Worm (Caenorhabditis elegans) whole organism, young adult: ENCODE results near the gene cct-6.

Experiments
- ets-4 ChIP-seq: fragments of 200-800 bp; sonication (Bioruptor generic); optimal IDR thresholded peaks from 2 replicates; lab custom pipeline; 2018; ENCODE audit warnings: mild to moderate bottlenecking, missing genetic modification characterization, missing compliant biosample characterization
- lin-54 ChIP-seq: fragments of 200-800 bp; sonication (Bioruptor generic); optimal IDR thresholded peaks from 2 replicates; lab custom pipeline; 2018; ENCODE audit warnings: mild to moderate bottlenecking, missing genetic modification characterization, missing compliant biosample characterization
- nfya-1 ChIP-seq: sonication (generic microtip); optimal IDR thresholded peaks from 2 replicates; lab custom pipeline; 2017; ENCODE audit warnings: antibody characterized with exemption, missing compliant biosample characterization, missing genetic modification characterization, borderline replicate concordance; ENCODE audit not compliant: insufficient read depth
- nfya-2 ChIP-seq: fragments of 200-800 bp; sonication (Bioruptor generic); IDR thresholded peaks from 2 replicates; pipeline ENCODE4 v1.3.6; 2022; ENCODE audit warnings: missing genetic modification reagents, missing genetic modification characterization, missing compliant biosample characterization
- nhr-90 ChIP-seq: sonication (generic microtip); optimal IDR thresholded peaks from 2 replicates; lab custom pipeline; 2016; ENCODE audit warnings: missing genotype, mild to moderate bottlenecking, missing genetic modification characterization, missing compliant biosample characterization
- pha-4 ChIP-seq: fragments of 150-350 bp; sonication (generic microtip); optimal IDR thresholded peaks from 2 replicates; lab custom pipeline; 2014; ENCODE audit warnings: missing biosample characterization, missing genetic modification reagents, missing genetic modification characterization

DNA sequence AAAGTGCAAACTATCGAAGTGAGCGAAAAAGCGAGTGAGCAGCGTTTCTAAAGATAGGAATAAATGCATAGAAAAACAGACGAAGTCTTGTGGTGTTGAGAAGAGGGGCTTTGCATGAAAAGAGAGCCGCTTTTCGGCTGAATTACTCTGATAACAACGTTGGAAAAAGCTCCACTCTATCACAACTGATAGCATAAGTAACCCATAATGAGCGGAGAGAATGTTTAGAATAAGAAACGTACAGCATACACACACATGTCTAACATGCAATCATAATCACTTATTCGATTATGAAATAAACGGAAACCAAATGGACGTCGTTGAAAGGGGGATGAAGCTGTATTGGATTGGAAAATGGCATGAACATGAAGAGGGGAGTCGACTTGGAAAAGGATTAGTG lies 15.2 kb downstream of the cct-6 start:
- TF ChIP-seq nfya-1: no peak
- TF ChIP-seq nhr-90 (tag; lab: Kevin White, UChicago): no peak
- no peak for TF ChIP-seq nfya-2 (GFP tag; lab: Robert Waterston, UW)
- TF ChIP-seq pha-4: no peak
- no peak for TF ChIP-seq ets-4 (GFP tag; lab: Kevin White, UChicago)
- TF ChIP-seq lin-54 (GFP tag; lab: Kevin White, UChicago): no peak
